Fruit fly (Drosophila melanogaster): Measurements from ENCODE around the gene DIP-epsilon.

DIP-epsilon gene

DNA sequence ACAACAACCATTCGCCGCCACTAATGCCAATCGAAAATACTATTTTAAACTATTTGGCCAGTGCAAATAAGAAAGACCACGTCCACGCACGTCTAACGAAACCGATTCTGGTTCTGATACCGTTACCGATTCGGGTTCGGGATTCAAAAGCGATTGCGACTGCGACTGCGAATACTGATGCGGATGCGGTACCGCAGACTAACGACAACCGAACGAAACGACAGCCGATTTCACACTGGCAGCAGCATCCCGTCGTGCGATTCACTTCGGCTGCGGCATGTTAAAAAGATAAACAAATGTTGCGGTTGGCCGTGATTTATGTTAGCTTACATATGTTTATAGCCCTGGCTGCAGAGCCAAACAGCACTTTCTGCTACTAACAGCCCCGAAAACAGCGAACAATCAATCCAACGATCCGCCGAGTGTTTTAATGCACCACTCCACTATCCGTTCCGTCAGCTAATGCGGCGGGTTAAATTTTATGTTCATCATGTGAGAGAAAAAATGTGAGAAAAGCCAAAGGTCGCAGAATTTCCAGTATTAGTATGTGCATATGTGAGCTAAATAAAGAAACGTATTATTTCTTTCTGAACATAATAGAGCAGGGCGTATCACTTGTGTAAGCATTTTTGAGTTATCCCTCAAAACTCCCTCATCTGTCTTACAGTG, at the start of gene DIP-epsilon:
Gene DIP-epsilon (minus strand): TSS at position 238 of the 669 bp plus-strand sequence.
- TF ChIP-seq lilli (GFP tag; optimal IDR thresholded peaks at IDR 0.05) (no peak), dimm (GFP tag; IDR thresholded peaks at IDR 0.05) (no peak), CG17186 (GFP tag; optimal IDR thresholded peaks at IDR 0.05) (no peak), CG3726 (GFP tag; IDR thresholded peaks at IDR 0.05) (no peak), CG4730 (GFP tag; IDR thresholded peaks at IDR 0.05) (no peak), Lpt (GFP tag; optimal IDR thresholded peaks at IDR 0.05) (no peak), gce (GFP tag; IDR thresholded peaks at IDR 0.05) (no peak), ro (GFP tag; IDR thresholded peaks at IDR 0.05) (no peak), Sin3A (optimal IDR thresholded peaks at IDR 0.05) (no peak), slou (GFP tag; optimal IDR thresholded peaks at IDR 0.05) (no peak), amos (GFP tag; IDR thresholded peaks at IDR 0.05; ENCODE audit: partially characterized antibody) (peak; percentile 19; the same call in 1 of the 2 replicates), Jarid2 (GFP tag; optimal IDR thresholded peaks at IDR 0.05) (peak; percentile 90), Antp (GFP tag; optimal IDR thresholded peaks at IDR 0.05) (no peak), HLHmδ (GFP tag; optimal IDR thresholded peaks at IDR 0.05) (no peak), cad (GFP tag; optimal IDR thresholded peaks at IDR 0.05) (no peak), twi (tag; optimal IDR thresholded peaks at IDR 0.05) (peak; percentile 76), CG13287 (GFP tag; IDR thresholded peaks at IDR 0.05; ENCODE audit: partially characterized antibody) (peak; percentile 24; the same call in 1 of the 2 replicates), CG7987 (GFP tag; optimal IDR thresholded peaks at IDR 0.05) (no peak), bsh (GFP tag; optimal IDR thresholded peaks at IDR 0.05) (no peak), jigr1 (GFP tag; IDR thresholded peaks at IDR 0.05) (no peak), run (tag; optimal IDR thresholded peaks at IDR 0.05) (peak; percentile 48), chinmo (GFP tag; IDR thresholded peaks at IDR 0.05; ENCODE audit: partially characterized antibody) (0 out of 4 replicates have a peak, but pooled peaks have one; percentile 18), CG8944 (GFP tag; optimal IDR thresholded peaks at IDR 0.05) (no peak), CG15269 (tag; optimal IDR thresholded peaks at IDR 0.05) (no peak), ttk (GFP tag; IDR thresholded peaks at IDR 0.05) (no peak), CG17912 (GFP tag; optimal IDR thresholded peaks at IDR 0.05) (no peak), jing (GFP tag; optimal IDR thresholded peaks at IDR 0.05) (peak; percentile 16), B-H1 (GFP tag; IDR thresholded peaks at IDR 0.05) (no peak), Hr51 (GFP tag; optimal IDR thresholded peaks at IDR 0.05) (no peak), CG11560 (tag; IDR thresholded peaks at IDR 0.05) (no peak), Bteb2 (GFP tag; optimal IDR thresholded peaks at IDR 0.05) (no peak), CG10274 (GFP tag; optimal IDR thresholded peaks at IDR 0.05) (no peak), sr (GFP tag; IDR thresholded peaks at IDR 0.05) (no peak), Med (GFP tag) (no peak), pita (GFP tag; optimal IDR thresholded peaks at IDR 0.05) (no peak), Optix (GFP tag; IDR thresholded peaks at IDR 0.05) (0 out of 3 replicates have a peak, but pooled peaks have one; percentile 16), HLH4C (GFP tag; IDR thresholded peaks at IDR 0.05; ENCODE audit: partially characterized antibody) (no peak), CG5180 (GFP tag; optimal IDR thresholded peaks at IDR 0.05) (peak; percentile 47), Six4 (GFP tag; optimal IDR thresholded peaks at IDR 0.05) (no peak), sna (GFP tag; IDR thresholded peaks at IDR 0.05; ENCODE audit: partially characterized antibody) (no peak), Deaf1 (tag; optimal IDR thresholded peaks at IDR 0.05) (peak; percentile 99), CG3163 (GFP tag; optimal IDR thresholded peaks at IDR 0.05) (no peak), tgo (GFP tag; IDR thresholded peaks at IDR 0.05) (no peak), CG14441 (GFP tag; IDR thresholded peaks at IDR 0.05) (no peak), sima (GFP tag; optimal IDR thresholded peaks at IDR 0.05) (no peak), Aef1 (GFP tag; IDR thresholded peaks at IDR 0.05) (no peak), pfk (GFP tag; optimal IDR thresholded peaks at IDR 0.05) (no peak), CG16779 (GFP tag; IDR thresholded peaks at IDR 0.05) (no peak), HmgD (GFP tag; optimal IDR thresholded peaks at IDR 0.05) (no peak), Hr78 (GFP tag; optimal IDR thresholded peaks at IDR 0.05) (peak in 1 of 2 experiments; percentile 63)
